Worm (Caenorhabditis elegans) whole organism, young adult: ENCODE data around the gene Y38F1A.7.

Source experiments
- F23B12.7 ChIP-seq: sonication (generic microtip); optimal IDR thresholded peaks from 2 replicates; lab custom pipeline; 2017; ENCODE audit warnings: missing genetic modification characterization, mild to moderate bottlenecking, missing compliant biosample characterization, antibody characterized with exemption, moderate library complexity; ENCODE audit not compliant: insufficient read depth
- T26A5.8 ChIP-seq: sonication (generic microtip); optimal IDR thresholded peaks from 2 replicates; lab custom pipeline; 2016; ENCODE audit warnings: missing genetic modification characterization, missing compliant biosample characterization
- bed-1 ChIP-seq: fragments of 200-800 bp; sonication (Bioruptor generic); IDR thresholded peaks from 2 replicates; pipeline ENCODE4 v1.3.6; 2022; ENCODE audit warnings: missing genetic modification reagents, missing genetic modification characterization, missing compliant biosample characterization
- egrh-3 ChIP-seq: fragments of 200-800 bp; sonication (Bioruptor generic); IDR thresholded peaks from 2 replicates; pipeline ENCODE4 v1.3.6; 2022; ENCODE audit warnings: missing genetic modification reagents, missing genetic modification characterization, missing compliant biosample characterization
- him-1 ChIP-seq: sonication (generic microtip); optimal IDR thresholded peaks from 2 replicates; lab custom pipeline; 2016; ENCODE audit warnings: missing genotype, missing genetic modification reagents, missing genetic modification characterization, missing compliant biosample characterization
- nfya-1 ChIP-seq: sonication (generic microtip); optimal IDR thresholded peaks from 2 replicates; lab custom pipeline; 2017; ENCODE audit warnings: antibody characterized with exemption, missing compliant biosample characterization, missing genetic modification characterization, borderline replicate concordance; ENCODE audit not compliant: insufficient read depth
- snpc-4 ChIP-seq, 5 experiments: fragments of 150-350 bp in 1 of 5; sonication (generic microtip) in 4 of 5; optimal IDR thresholded peaks; 2 replicates each; lab custom pipeline; 2014 to 2018; ENCODE audit warnings: missing genetic modification characterization in 5 of 5, missing biosample characterization in 3 of 5, antibody characterized with exemption in 2 of 5, mild to moderate bottlenecking in 2 of 5, missing compliant biosample characterization in 2 of 5, missing genotype in 2 of 5, moderate library complexity in 2 of 5, missing genetic modification reagents in 1 of 5
- unc-130 ChIP-seq: sonication (generic microtip); optimal IDR thresholded peaks from 2 replicates; lab custom pipeline; 2016; ENCODE audit warnings: missing genetic modification reagents, missing genetic modification characterization, missing compliant biosample characterization
- unc-62 ChIP-seq: fragments of 150-350 bp; optimal IDR thresholded peaks from 2 replicates; lab custom pipeline; 2014; ENCODE audit warnings: missing biosample characterization, missing genetic modification reagents, missing genetic modification characterization

DNA sequence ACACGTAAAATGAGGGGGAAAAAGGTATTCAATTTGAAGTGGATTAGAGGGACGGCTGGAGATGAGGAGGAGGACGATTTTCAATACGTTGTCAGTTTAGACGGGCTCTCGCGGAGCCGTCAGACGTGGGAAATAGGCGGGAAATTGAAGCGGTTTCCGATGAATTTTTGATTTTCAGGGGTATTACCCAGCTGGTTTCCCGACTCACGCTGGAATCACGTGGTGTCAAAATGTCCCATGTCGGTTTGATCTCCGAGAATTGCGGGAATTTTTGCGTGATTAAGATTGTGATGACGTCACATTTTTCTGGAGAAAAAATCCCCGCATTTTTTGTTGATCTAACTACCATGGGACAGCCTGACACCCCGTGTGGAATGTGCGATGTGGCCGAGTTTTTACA, 15.1 kb upstream of the Y38F1A.7 start:
- TF ChIP-seq bed-1 (GFP tag; lab: Robert Waterston, UW) (no peak), T26A5.8 (no peak), snpc-4 (GFP tag; optimal IDR thresholded peaks at IDR 0.05; lab: Kevin White, UChicago) (no peak), snpc-4 (tag; optimal IDR thresholded peaks at IDR 0.05; lab: Kevin White, UChicago) (no peak), unc-62 (GFP tag; lab: Kevin White, UChicago) (no peak), unc-130 (GFP tag; lab: Kevin White, UChicago) (no peak), him-1 (tag; lab: Kevin White, UChicago) (no peak), egrh-3 (no peak), nfya-1 (tag; lab: Kevin White, UChicago) (no peak), F23B12.7 (no peak)
